Worm (Caenorhabditis elegans) whole organism, early embryonic: ENCODE measurements around the gene Y48A6B.14.

Experiments used
- B0310.2 ChIP-seq: sonication (generic microtip); optimal IDR thresholded peaks from 2 replicates; lab custom pipeline; 2016; ENCODE audit warnings: mild to moderate bottlenecking, missing genetic modification characterization, missing compliant biosample characterization
- F13C5.2 ChIP-seq: sonication (generic microtip); optimal IDR thresholded peaks from 2 replicates; lab custom pipeline; 2017; ENCODE audit warnings: mild to moderate bottlenecking, missing genetic modification characterization, inconsistent platforms, missing compliant biosample characterization
- aly-1 ChIP-seq: sonication (generic microtip); optimal IDR thresholded peaks from 2 replicates; lab custom pipeline; 2016; ENCODE audit warnings: missing genetic modification characterization, missing compliant biosample characterization
- ama-1 ChIP-seq: fragments of 150-350 bp; optimal IDR thresholded peaks from 2 replicates; lab custom pipeline; 2014
- ceh-13 ChIP-seq: fragments of 200-800 bp; sonication (Bioruptor generic); optimal IDR thresholded peaks from 2 replicates; lab custom pipeline; 2018; ENCODE audit warnings: mild to moderate bottlenecking, missing genetic modification characterization, missing compliant biosample characterization
- ets-7 ChIP-seq: sonication (generic microtip); optimal IDR thresholded peaks from 2 replicates; lab custom pipeline; 2016; ENCODE audit warnings: missing genotype, missing genetic modification characterization, missing compliant biosample characterization
- hmbx-1 ChIP-seq: sonication (generic microtip); optimal IDR thresholded peaks from 2 replicates; lab custom pipeline; 2016; ENCODE audit warnings: mild to moderate bottlenecking, missing genetic modification characterization, missing compliant biosample characterization
- sea-1 ChIP-seq: fragments of 200-800 bp; sonication (Bioruptor generic); conservative IDR thresholded peaks from 2 replicates; pipeline ENCODE4 v1.3.6; 2022; ENCODE audit warnings: missing genetic modification characterization, missing compliant biosample characterization
- tbx-11 ChIP-seq: fragments of 200-800 bp; sonication (Bioruptor generic); IDR thresholded peaks from 2 replicates; pipeline ENCODE4 v1.3.6; 2022; ENCODE audit warnings: missing genetic modification characterization, missing compliant biosample characterization

- no peak for TF ChIP-seq ama-1
- no peak for TF ChIP-seq aly-1
- no peak for TF ChIP-seq hmbx-1 (tag; lab: Kevin White, UChicago)
- no peak for TF ChIP-seq sea-1
- TF ChIP-seq tbx-11 (GFP tag; lab: Robert Waterston, UW): no peak
- no peak for TF ChIP-seq F13C5.2 (tag; lab: Kevin White, UChicago)
- TF ChIP-seq ceh-13: no peak
- TF ChIP-seq ets-7 (tag; lab: Kevin White, UChicago): no peak
- TF ChIP-seq B0310.2 (tag; lab: Kevin White, UChicago): no peak
Measured at ce11 chrIII:11068553-11068952, 37.1 kb downstream of the Y48A6B.14 start, which contains the start of gene W09D6.1.
